Fruit fly (Drosophila melanogaster) whole organism, embryonic: ENCODE measurements around the gene Cnb.

Experiments
- Ada2b ChIP-seq: fragments of 200-800 bp; sonication (Bioruptor generic); IDR thresholded peaks from 2 replicates; pipeline ENCODE4 v1.3.6; 2022; ENCODE audit warnings: missing biosample characterization, missing genetic modification characterization
- Asciz ChIP-seq: fragments of 200-800 bp; sonication (Bioruptor generic); optimal IDR thresholded peaks from 2 replicates; lab custom pipeline; 2017; ENCODE audit warnings: missing biosample characterization, mild to moderate bottlenecking, missing genetic modification characterization, missing genetic modification reagents
- Bgb ChIP-seq: fragments of 200-800 bp; sonication (Bioruptor generic); IDR thresholded peaks from 2 replicates; pipeline ENCODE4 v1.3.6; 2022; ENCODE audit warnings: missing biosample characterization, missing genetic modification characterization; ENCODE audit not compliant: partially characterized antibody
- BtbVII ChIP-seq: fragments of 200-800 bp; sonication (Bioruptor generic); optimal IDR thresholded peaks from 3 replicates; lab custom pipeline; 2017; ENCODE audit warnings: missing biosample characterization, mild to moderate bottlenecking, missing genetic modification characterization
- Bteb2 ChIP-seq: fragments of 200-800 bp; sonication (Bioruptor generic); optimal IDR thresholded peaks from 2 replicates; lab custom pipeline; 2016; ENCODE audit warnings: missing biosample characterization, missing genetic modification characterization
- CG10462 ChIP-seq: fragments of 200-800 bp; sonication (Bioruptor generic); optimal IDR thresholded peaks from 2 replicates; lab custom pipeline; 2016; ENCODE audit warnings: missing biosample characterization, missing genetic modification characterization
- CG11723 ChIP-seq: fragments of 200-800 bp; sonication (Bioruptor generic); optimal IDR thresholded peaks from 2 replicates; lab custom pipeline; 2017; ENCODE audit warnings: missing biosample characterization, mild to moderate bottlenecking, missing genetic modification characterization
- CG13287 ChIP-seq: fragments of 200-800 bp; sonication (Bioruptor generic); IDR thresholded peaks from 2 replicates; pipeline ENCODE4 v1.3.6; 2022; ENCODE audit warnings: missing biosample characterization, missing genetic modification characterization; ENCODE audit not compliant: partially characterized antibody
- CG14710 ChIP-seq: fragments of 200-800 bp; sonication (Bioruptor generic); optimal IDR thresholded peaks from 3 replicates; lab custom pipeline; 2019; ENCODE audit warnings: missing biosample characterization, mild to moderate bottlenecking, missing genetic modification characterization, moderate library complexity
- CG14860 ChIP-seq: fragments of 200-800 bp; sonication (Bioruptor generic); IDR thresholded peaks from 3 replicates; pipeline ENCODE4 v1.3.6; 2022; ENCODE audit warnings: missing biosample characterization, missing genetic modification characterization; ENCODE audit not compliant: partially characterized antibody
- CG15269 ChIP-seq: fragments of 200-800 bp; sonication (Bioruptor generic); optimal IDR thresholded peaks from 2 replicates; lab custom pipeline; 2018; ENCODE audit warnings: missing biosample characterization, mild to moderate bottlenecking, missing genetic modification characterization, moderate library complexity
- CG1603 ChIP-seq: fragments of 200-800 bp; sonication (Bioruptor generic); optimal IDR thresholded peaks from 2 replicates; lab custom pipeline; 2019; ENCODE audit warnings: missing biosample characterization, mild to moderate bottlenecking, missing genetic modification characterization, moderate library complexity
- CG17385 ChIP-seq: fragments of 200-800 bp; sonication (Bioruptor generic); optimal IDR thresholded peaks from 3 replicates; lab custom pipeline; 2018; ENCODE audit warnings: missing biosample characterization, mild to moderate bottlenecking, missing genetic modification characterization
- CG18599 ChIP-seq: fragments of 200-800 bp; sonication (Bioruptor generic); optimal IDR thresholded peaks from 3 replicates; lab custom pipeline; 2017; ENCODE audit warnings: missing biosample characterization, missing genetic modification characterization, mild to moderate bottlenecking, moderate library complexity, missing genetic modification reagents
- CG2116 ChIP-seq: fragments of 200-800 bp; sonication (Bioruptor generic); optimal IDR thresholded peaks from 3 replicates; lab custom pipeline; 2018; ENCODE audit warnings: missing biosample characterization, mild to moderate bottlenecking, missing genetic modification characterization
- CG2678 ChIP-seq: fragments of 200-800 bp; sonication (Bioruptor generic); optimal IDR thresholded peaks from 3 replicates; lab custom pipeline; 2019; ENCODE audit warnings: missing biosample characterization, mild to moderate bottlenecking, missing genetic modification characterization, moderate library complexity
- CG30020 ChIP-seq: fragments of 200-800 bp; optimal IDR thresholded peaks from 2 replicates; lab custom pipeline; 2019; ENCODE audit warnings: missing biosample characterization, mild to moderate bottlenecking, missing genetic modification characterization, moderate library complexity
- CG34422 ChIP-seq: fragments of 200-800 bp; sonication (Bioruptor generic); IDR thresholded peaks from 3 replicates; pipeline ENCODE4 v1.3.6; 2022; ENCODE audit warnings: missing biosample characterization, missing genetic modification characterization
- CG3726 ChIP-seq: fragments of 200-800 bp; sonication (Bioruptor generic); IDR thresholded peaks from 3 replicates; pipeline ENCODE4, ENCODE4 v1.3.6; 2022; ENCODE audit warnings: missing biosample characterization, missing genetic modification characterization
- CG3847 ChIP-seq: fragments of 200-800 bp; sonication (Bioruptor generic); IDR thresholded peaks from 2 replicates; pipeline ENCODE4 v1.3.6; 2022; ENCODE audit warnings: missing biosample characterization, missing genetic modification characterization
- CG3995 ChIP-seq: fragments of 200-800 bp; sonication (Bioruptor generic); optimal IDR thresholded peaks from 3 replicates; lab custom pipeline; 2016; ENCODE audit warnings: missing biosample characterization, missing genetic modification characterization
- CG42726 ChIP-seq: fragments of 200-800 bp; sonication (Bioruptor generic); IDR thresholded peaks from 2 replicates; pipeline ENCODE4 v1.3.6; 2022; ENCODE audit warnings: missing biosample characterization, missing genetic modification characterization; ENCODE audit not compliant: partially characterized antibody
- CG6689 ChIP-seq: fragments of 200-800 bp; sonication (Bioruptor generic); IDR thresholded peaks from 2 replicates; pipeline ENCODE4 v1.3.6; 2022; ENCODE audit warnings: missing biosample characterization, missing genetic modification characterization
- CG7786 ChIP-seq: fragments of 200-800 bp; sonication (Bioruptor generic); optimal IDR thresholded peaks from 2 replicates; lab custom pipeline; 2016; ENCODE audit warnings: missing biosample characterization, missing genetic modification characterization
- CG9932 ChIP-seq: fragments of 200-800 bp; sonication (Bioruptor generic); IDR thresholded peaks from 2 replicates; pipeline ENCODE4 v1.3.6; 2022; ENCODE audit warnings: missing biosample characterization, missing genetic modification characterization
- Dfd ChIP-seq, 2 experiments: fragments of >200 bp; optimal IDR thresholded peaks; 2 replicates each; lab custom pipeline; 2017; ENCODE audit warnings: missing biosample characterization in 2 of 2, missing genetic modification characterization in 2 of 2
- Dll ChIP-seq: fragments of 200-800 bp; sonication (Bioruptor generic); IDR thresholded peaks from 4 replicates; pipeline ENCODE4 v1.3.6; 2022; ENCODE audit warnings: missing biosample characterization, missing genetic modification characterization; ENCODE audit not compliant: partially characterized antibody
- Dp ChIP-seq: fragments of 200-800 bp; sonication (Bioruptor generic); optimal IDR thresholded peaks from 2 replicates; lab custom pipeline; 2018; ENCODE audit warnings: missing biosample characterization, mild to moderate bottlenecking, missing genetic modification characterization, moderate library complexity
- H2.0 ChIP-seq: fragments of 200-800 bp; sonication (Bioruptor generic); IDR thresholded peaks from 2 replicates; pipeline ENCODE4 v1.3.6; 2022; ENCODE audit warnings: missing biosample characterization, missing genetic modification characterization
- Hr39 ChIP-seq: fragments of >200 bp; optimal IDR thresholded peaks from 2 replicates; lab custom pipeline; 2017
- MBD-R2 ChIP-seq: fragments of 200-800 bp; sonication (Bioruptor generic); IDR thresholded peaks from 2 replicates; pipeline ENCODE4 v1.3.6; 2022; ENCODE audit warnings: missing biosample characterization, missing genetic modification characterization
- Mad ChIP-seq: fragments of 200-800 bp; sonication (Bioruptor generic); optimal IDR thresholded peaks from 2 replicates; lab custom pipeline; 2016; ENCODE audit warnings: missing biosample characterization, missing genetic modification characterization
- Mrtf ChIP-seq: fragments of 200-800 bp; sonication (Bioruptor generic); IDR thresholded peaks from 3 replicates; pipeline ENCODE4 v1.3.6; 2022; ENCODE audit warnings: missing biosample characterization, missing genetic modification characterization
- Neu2 ChIP-seq: fragments of 200-800 bp; sonication (Bioruptor generic); optimal IDR thresholded peaks from 3 replicates; lab custom pipeline; 2016; ENCODE audit warnings: missing biosample characterization, missing genetic modification characterization, borderline replicate concordance
- Rfx ChIP-seq: fragments of 200-800 bp; sonication (Bioruptor generic); IDR thresholded peaks from 2 replicates; pipeline ENCODE4 v1.3.6; 2022; ENCODE audit warnings: missing biosample characterization, missing genetic modification characterization
- Xbp1 ChIP-seq: fragments of 200-800 bp; sonication (Bioruptor generic); optimal IDR thresholded peaks from 3 replicates; lab custom pipeline; 2016; ENCODE audit warnings: missing biosample characterization, mild to moderate bottlenecking, missing genetic modification characterization
- abd-A ChIP-seq: fragments of 200-800 bp; sonication (Bioruptor generic); optimal IDR thresholded peaks from 3 replicates; lab custom pipeline; 2019; ENCODE audit warnings: missing biosample characterization, mild to moderate bottlenecking, missing genetic modification characterization, moderate library complexity
- cato ChIP-seq: fragments of 200-800 bp; sonication (Bioruptor generic); optimal IDR thresholded peaks from 2 replicates; lab custom pipeline; 2016; ENCODE audit warnings: missing biosample characterization, missing genetic modification characterization, borderline replicate concordance
- chinmo ChIP-seq: fragments of 200-800 bp; sonication (Bioruptor generic); IDR thresholded peaks from 4 replicates; pipeline ENCODE4 v1.3.6; 2022; ENCODE audit warnings: missing biosample characterization, missing genetic modification characterization; ENCODE audit not compliant: partially characterized antibody
- esg ChIP-seq: fragments of 200-800 bp; sonication (Bioruptor generic); conservative IDR thresholded peaks from 2 replicates; pipeline ENCODE4 v1.3.6; 2022; ENCODE audit warnings: missing biosample characterization, missing genetic modification characterization
- fd3F ChIP-seq: fragments of 200-800 bp; sonication (Bioruptor generic); optimal IDR thresholded peaks from 2 replicates; lab custom pipeline; 2018; ENCODE audit warnings: missing biosample characterization, mild to moderate bottlenecking, missing genetic modification characterization, moderate library complexity
- gro ChIP-seq: fragments of 200-800 bp; sonication (Bioruptor generic); optimal IDR thresholded peaks from 2 replicates; lab custom pipeline; 2016; ENCODE audit warnings: missing biosample characterization, missing genetic modification characterization
- nerfin-2 ChIP-seq: fragments of 200-800 bp; sonication (Bioruptor generic); IDR thresholded peaks from 2 replicates; pipeline ENCODE4 v1.3.6; 2022; ENCODE audit warnings: missing biosample characterization, missing genetic modification characterization; ENCODE audit not compliant: partially characterized antibody
- sens-2 ChIP-seq: fragments of 200-800 bp; sonication (Bioruptor generic); IDR thresholded peaks from 2 replicates; pipeline ENCODE4 v1.3.6; 2022; ENCODE audit warnings: missing biosample characterization, missing genetic modification characterization
- seq ChIP-seq: fragments of 200-800 bp; sonication (Bioruptor generic); IDR thresholded peaks from 2 replicates; pipeline ENCODE4 v1.3.6; 2022; ENCODE audit warnings: missing biosample characterization, missing genetic modification characterization
- slbo ChIP-seq: fragments of 200-800 bp; sonication (Bioruptor generic); IDR thresholded peaks from 2 replicates; pipeline ENCODE4 v1.3.6; 2022; ENCODE audit warnings: missing biosample characterization, missing genetic modification characterization
- stwl ChIP-seq: fragments of 200-800 bp; sonication (Bioruptor generic); optimal IDR thresholded peaks from 3 replicates; lab custom pipeline; 2018; ENCODE audit warnings: missing biosample characterization, mild to moderate bottlenecking, missing genetic modification characterization, moderate library complexity
- tx ChIP-seq: fragments of 200-800 bp; sonication (Bioruptor generic); optimal IDR thresholded peaks from 2 replicates; lab custom pipeline; 2016; ENCODE audit warnings: missing biosample characterization, missing genetic modification characterization
- zen2 ChIP-seq: fragments of 200-800 bp; sonication (Bioruptor generic); IDR thresholded peaks from 3 replicates; pipeline ENCODE4 v1.3.6; 2022; ENCODE audit warnings: missing biosample characterization, missing genetic modification characterization; ENCODE audit not compliant: partially characterized antibody

The Cnb gene

dm6 chr3L:1947463-1948126 lies at the start of gene Cnb, which contains the start of gene mu2 (continued):
- TF ChIP-seq CG1603 (tag; lab: Kevin White, UChicago) (no peak), Hr39 (peak; percentile 48), Dll (peak; percentile 86), CG2678 (tag; lab: Kevin White, UChicago) (no peak), Mad (GFP tag; lab: Kevin White, UChicago) (peak; percentile 35), BtbVII (GFP tag; lab: Kevin White, UChicago) (no peak), CG30020 (tag; lab: Kevin White, UChicago) (no peak), CG7786 (GFP tag; lab: Kevin White, UChicago) (peak; percentile 7), seq (GFP tag; lab: Robert Waterston, UW) (no peak), Xbp1 (GFP tag; lab: Kevin White, UChicago) (peak; percentile 51), Mrtf (GFP tag; lab: Robert Waterston, UW) (no peak), CG3847 (GFP tag; lab: Robert Waterston, UW) (peak; percentile 82), CG14710 (tag; lab: Kevin White, UChicago) (peak; percentile 79), zen2 (GFP tag; lab: Robert Waterston, UW) (peak; percentile 75; the same call in 2 of the 3 replicates), CG42726 (GFP tag; lab: Robert Waterston, UW) (no peak), cato (GFP tag; lab: Kevin White, UChicago) (no peak), CG18599 (GFP tag; lab: Kevin White, UChicago) (no peak), CG10462 (GFP tag; lab: Kevin White, UChicago) (no peak), CG13287 (peak; percentile 89), stwl (tag; lab: Kevin White, UChicago) (peak; percentile 90), Bteb2 (GFP tag; lab: Kevin White, UChicago) (no peak), CG14860 (peak; percentile 72; the same call in 2 of the 3 replicates), CG6689 (0 out of 2 replicates have a peak, but pooled peaks have one; percentile 5), CG17385 (no peak), Ada2b (no peak), Bgb (GFP tag; lab: Robert Waterston, UW) (peak; percentile 67; the same call in 1 of the 2 replicates), CG3995 (no peak), gro (no peak), chinmo (0 out of 4 replicates have a peak, but pooled peaks have one; percentile 70), Asciz (GFP tag; lab: Kevin White, UChicago) (no peak), CG3726 (GFP tag; lab: Robert Waterston, UW) (no peak), Neu2 (no peak), MBD-R2 (GFP tag; lab: Robert Waterston, UW) (peak; percentile 92), tx (GFP tag; lab: Kevin White, UChicago) (peak; percentile 2), CG9932 (GFP tag; lab: Robert Waterston, UW) (peak; percentile 73), slbo (GFP tag; lab: Robert Waterston, UW) (peak; percentile 64), CG34422 (GFP tag; lab: Robert Waterston, UW) (peak; percentile 40; the same call in 1 of the 3 replicates), CG11723 (GFP tag; lab: Kevin White, UChicago) (no peak), Rfx (GFP tag; lab: Robert Waterston, UW) (peak; percentile 86), nerfin-2 (GFP tag; lab: Robert Waterston, UW) (peak; percentile 60; the same call in 1 of the 2 replicates), Dp (GFP tag; lab: Kevin White, UChicago) (peak; percentile 73), CG15269 (tag; lab: Kevin White, UChicago) (no peak), fd3F (GFP tag; lab: Kevin White, UChicago) (no peak), CG2116 (GFP tag; lab: Kevin White, UChicago) (peak; percentile 74), H2.0 (GFP tag; lab: Robert Waterston, UW) (no peak), abd-A (no peak), Dfd (GFP tag; optimal IDR thresholded peaks at IDR 0.05; lab: Kevin White, UChicago) (no peak), sens-2 (GFP tag; lab: Robert Waterston, UW) (no peak), esg (no peak; the same call in 1 of the 2 replicates)
